Worm (Caenorhabditis elegans): Measurements from ENCODE around the gene col-36.

DNA sequence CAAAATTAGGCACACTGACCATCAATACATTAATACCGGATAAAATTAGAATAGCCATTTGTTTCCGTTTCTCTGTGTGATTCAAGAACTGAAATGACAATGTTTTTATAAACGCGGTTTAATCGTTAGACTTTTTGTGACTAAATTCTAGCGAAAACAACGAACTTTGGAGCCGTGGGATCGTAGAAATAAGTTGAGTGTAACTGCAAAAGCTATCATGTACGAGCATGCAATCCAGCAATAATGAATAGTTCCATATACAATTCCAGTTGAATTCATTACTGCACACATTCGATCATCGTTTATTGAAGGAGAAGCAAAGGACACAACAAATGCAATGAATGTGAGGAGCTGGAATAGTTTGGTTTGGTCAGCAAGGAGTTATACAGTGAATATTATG lies 17.5 kb upstream of the col-36 start:
- TF ChIP-seq snpc-4 (tag; optimal IDR thresholded peaks at IDR 0.05) (no peak), ztf-11 (tag; optimal IDR thresholded peaks at IDR 0.05) (no peak), fos-1 (tag; optimal IDR thresholded peaks at IDR 0.05) (no peak), nhr-28 (tag; optimal IDR thresholded peaks at IDR 0.05) (no peak), lsy-2 (tag; optimal IDR thresholded peaks at IDR 0.05) (no peak), lin-15B (tag; optimal IDR thresholded peaks at IDR 0.05) (no peak), efl-1 (optimal IDR thresholded peaks at IDR 0.05) (no peak), efl-1 (GFP tag; optimal IDR thresholded peaks at IDR 0.05 in 1 of 2) (no peak), unc-62 (GFP tag; optimal IDR thresholded peaks at IDR 0.05) (no peak), elt-3 (tag; optimal IDR thresholded peaks at IDR 0.05) (no peak)
